Fruit fly (Drosophila melanogaster) whole organism, embryonic: Measurements from ENCODE around the gene Lsd-1.

Source experiments
- Bdp1 ChIP-seq: fragments of 200-800 bp; sonication (Bioruptor generic); optimal IDR thresholded peaks from 3 replicates; lab custom pipeline; 2016; ENCODE audit warnings: missing biosample characterization, missing genetic modification characterization
- CG11456 ChIP-seq: fragments of 200-800 bp; sonication (Bioruptor generic); IDR thresholded peaks from 3 replicates; pipeline ENCODE4 v1.3.6; 2022; ENCODE audit warnings: missing biosample characterization, missing genetic modification characterization
- CG11504 ChIP-seq: fragments of 200-800 bp; sonication (Bioruptor generic); optimal IDR thresholded peaks from 3 replicates; lab custom pipeline; 2019; ENCODE audit warnings: missing biosample characterization, mild to moderate bottlenecking, missing genetic modification characterization, moderate library complexity
- CG11695 ChIP-seq: fragments of 200-800 bp; sonication (Bioruptor generic); IDR thresholded peaks from 3 replicates; pipeline ENCODE4 v1.3.6; 2022; ENCODE audit warnings: missing biosample characterization, missing genetic modification characterization
- CG12071 ChIP-seq: fragments of 200-800 bp; sonication (Bioruptor generic); optimal IDR thresholded peaks from 3 replicates; lab custom pipeline; 2018; ENCODE audit warnings: missing biosample characterization, mild to moderate bottlenecking, missing genetic modification characterization
- CG12299 ChIP-seq: fragments of 200-800 bp; sonication (Bioruptor generic); optimal IDR thresholded peaks from 2 replicates; lab custom pipeline; 2018; ENCODE audit warnings: missing biosample characterization, mild to moderate bottlenecking, missing genetic modification characterization
- CG13296 ChIP-seq: fragments of 200-800 bp; sonication (Bioruptor generic); optimal IDR thresholded peaks from 3 replicates; lab custom pipeline; 2018; ENCODE audit warnings: missing biosample characterization, mild to moderate bottlenecking, missing genetic modification characterization
- CG13424 ChIP-seq: fragments of 200-800 bp; sonication (Bioruptor generic); optimal IDR thresholded peaks from 2 replicates; lab custom pipeline; 2019; ENCODE audit warnings: missing biosample characterization, mild to moderate bottlenecking, missing genetic modification characterization, moderate library complexity
- CG14860 ChIP-seq: fragments of 200-800 bp; sonication (Bioruptor generic); IDR thresholded peaks from 3 replicates; pipeline ENCODE4 v1.3.6; 2022; ENCODE audit warnings: missing biosample characterization, missing genetic modification characterization; ENCODE audit not compliant: partially characterized antibody
- CG15073 ChIP-seq: fragments of 200-800 bp; sonication (Bioruptor generic); optimal IDR thresholded peaks from 2 replicates; lab custom pipeline; 2016; ENCODE audit warnings: missing biosample characterization, missing genetic modification characterization
- CG17802 ChIP-seq: fragments of 200-800 bp; sonication (Bioruptor generic); optimal IDR thresholded peaks from 2 replicates; lab custom pipeline; 2018; ENCODE audit warnings: missing biosample characterization, mild to moderate bottlenecking, missing genetic modification characterization, moderate library complexity
- CG17829 ChIP-seq: fragments of 200-800 bp; optimal IDR thresholded peaks from 2 replicates; lab custom pipeline; 2019; ENCODE audit warnings: missing biosample characterization, mild to moderate bottlenecking, missing genetic modification characterization, moderate library complexity
- CG1792 ChIP-seq: fragments of 200-800 bp; sonication (Bioruptor generic); optimal IDR thresholded peaks from 2 replicates; lab custom pipeline; 2016; ENCODE audit warnings: missing biosample characterization, missing genetic modification characterization
- CG1832 ChIP-seq: fragments of 200-800 bp; sonication (Bioruptor generic); optimal IDR thresholded peaks from 2 replicates; lab custom pipeline; 2017; ENCODE audit warnings: missing biosample characterization, mild to moderate bottlenecking, missing genetic modification characterization, inconsistent platforms
- CG31441 ChIP-seq: fragments of 200-800 bp; sonication (Bioruptor generic); IDR thresholded peaks from 2 replicates; pipeline ENCODE4 v1.3.6; 2022; ENCODE audit warnings: missing biosample characterization, missing genetic modification characterization
- CG42726 ChIP-seq: fragments of 200-800 bp; sonication (Bioruptor generic); IDR thresholded peaks from 2 replicates; pipeline ENCODE4 v1.3.6; 2022; ENCODE audit warnings: missing biosample characterization, missing genetic modification characterization; ENCODE audit not compliant: partially characterized antibody
- CG4360 ChIP-seq: fragments of 200-800 bp; sonication (Bioruptor generic); IDR thresholded peaks from 2 replicates; pipeline ENCODE4 v1.3.6; 2022; ENCODE audit warnings: missing biosample characterization, missing genetic modification characterization
- CG6791 ChIP-seq: fragments of 200-800 bp; sonication (Bioruptor generic); IDR thresholded peaks from 3 replicates; pipeline ENCODE4 v1.3.6; 2022; ENCODE audit warnings: missing biosample characterization, missing genetic modification characterization; ENCODE audit not compliant: partially characterized antibody
- CG7271 ChIP-seq: fragments of 200-800 bp; sonication (Bioruptor generic); optimal IDR thresholded peaks from 2 replicates; lab custom pipeline; 2018; ENCODE audit warnings: missing biosample characterization, mild to moderate bottlenecking, missing genetic modification characterization, moderate library complexity
- CG9797 ChIP-seq: fragments of 200-800 bp; sonication (Bioruptor generic); optimal IDR thresholded peaks from 3 replicates; lab custom pipeline; 2018; ENCODE audit warnings: missing biosample characterization, mild to moderate bottlenecking, missing genetic modification characterization
- CG9932 ChIP-seq: fragments of 200-800 bp; sonication (Bioruptor generic); IDR thresholded peaks from 2 replicates; pipeline ENCODE4 v1.3.6; 2022; ENCODE audit warnings: missing biosample characterization, missing genetic modification characterization
- CoRest ChIP-seq: fragments of 200-800 bp; sonication (Bioruptor generic); optimal IDR thresholded peaks from 3 replicates; lab custom pipeline; 2018; ENCODE audit warnings: missing biosample characterization, mild to moderate bottlenecking, missing genetic modification characterization, moderate library complexity
- Dad ChIP-seq: fragments of 200-800 bp; sonication (Bioruptor generic); optimal IDR thresholded peaks from 3 replicates; lab custom pipeline; 2016; ENCODE audit warnings: missing biosample characterization, missing genetic modification characterization
- Dfd ChIP-seq, 2 experiments: fragments of >200 bp; optimal IDR thresholded peaks; 2 replicates each; lab custom pipeline; 2017; ENCODE audit warnings: missing biosample characterization in 2 of 2, missing genetic modification characterization in 2 of 2
- E2f1 ChIP-seq: fragments of 200-800 bp; sonication (Bioruptor generic); IDR thresholded peaks from 2 replicates; pipeline ENCODE4 v1.3.6; 2022; ENCODE audit warnings: missing biosample characterization, missing genetic modification characterization
- Ets65A ChIP-seq: fragments of 200-800 bp; sonication (Bioruptor generic); peaks from one replicate; lab custom pipeline; 2016; ENCODE audit warnings: missing biosample characterization, missing genetic modification characterization
- Hr3 ChIP-seq: fragments of 200-800 bp; sonication (Bioruptor generic); optimal IDR thresholded peaks from 3 replicates; lab custom pipeline; 2016; ENCODE audit warnings: missing biosample characterization, missing genetic modification characterization
- Mad ChIP-seq: fragments of 200-800 bp; sonication (Bioruptor generic); optimal IDR thresholded peaks from 2 replicates; lab custom pipeline; 2016; ENCODE audit warnings: missing biosample characterization, missing genetic modification characterization
- Pdp1 ChIP-seq, 2 experiments: fragments of 200-800 bp; sonication (Bioruptor generic); optimal IDR thresholded peaks; 3 replicates each; lab custom pipeline; 2016; ENCODE audit warnings: missing biosample characterization in 2 of 2, missing genetic modification characterization in 2 of 2, mild to moderate bottlenecking in 1 of 2, moderate library complexity in 1 of 2
- Stat92E ChIP-seq, 3 experiments: fragments of >200 bp in 2 of 3; fragments of 200-800 bp in 1 of 3; sonication (Bioruptor generic) in 1 of 3; optimal IDR thresholded peaks; 2 replicates each; lab custom pipeline; 2017 to 2019; ENCODE audit warnings: missing biosample characterization in 3 of 3, missing genetic modification characterization in 3 of 3, mild to moderate bottlenecking in 1 of 3, moderate library complexity in 1 of 3
- cg ChIP-seq: fragments of 200-800 bp; sonication (Bioruptor generic); optimal IDR thresholded peaks from 3 replicates; lab custom pipeline; 2019; ENCODE audit warnings: missing biosample characterization, mild to moderate bottlenecking, missing genetic modification characterization, moderate library complexity
- chn ChIP-seq: fragments of 200-800 bp; sonication (Bioruptor generic); optimal IDR thresholded peaks from 2 replicates; lab custom pipeline; 2016; ENCODE audit warnings: missing biosample characterization, missing genetic modification characterization
- crp ChIP-seq, 2 experiments: fragments of 200-800 bp; sonication (Bioruptor generic); optimal IDR thresholded peaks; 2 replicates in 1 of 2; 3 replicates in 1 of 2; lab custom pipeline; 2017; ENCODE audit warnings: missing biosample characterization in 2 of 2, missing genetic modification characterization in 2 of 2, mild to moderate bottlenecking in 1 of 2, moderate library complexity in 1 of 2
- dan ChIP-seq: fragments of 200-800 bp; sonication (Bioruptor generic); IDR thresholded peaks from 2 replicates; pipeline ENCODE4 v1.3.6; 2022; ENCODE audit warnings: missing biosample characterization, missing genetic modification characterization
- dati ChIP-seq: fragments of 200-800 bp; sonication (Bioruptor generic); IDR thresholded peaks from 2 replicates; pipeline ENCODE4 v1.3.6; 2022; ENCODE audit warnings: missing biosample characterization, missing genetic modification characterization
- grau ChIP-seq: fragments of 200-800 bp; optimal IDR thresholded peaks from 3 replicates; lab custom pipeline; 2019; ENCODE audit warnings: missing biosample characterization, mild to moderate bottlenecking, missing genetic modification characterization, moderate library complexity
- grn ChIP-seq: fragments of 200-800 bp; sonication (Bioruptor generic); optimal IDR thresholded peaks from 3 replicates; lab custom pipeline; 2017; ENCODE audit warnings: missing biosample characterization, missing genetic modification characterization
- gsb ChIP-seq: fragments of 200-800 bp; sonication (Bioruptor generic); IDR thresholded peaks from 2 replicates; pipeline ENCODE4 v1.3.6; 2022; ENCODE audit warnings: missing biosample characterization, missing genetic modification characterization
- gt ChIP-seq: fragments of 200-800 bp; sonication (Bioruptor generic); IDR thresholded peaks from 2 replicates; pipeline ENCODE4 v1.3.6; 2022; ENCODE audit warnings: missing biosample characterization, missing genetic modification characterization
- ind ChIP-seq: fragments of 200-800 bp; sonication (Bioruptor generic); optimal IDR thresholded peaks from 3 replicates; lab custom pipeline; 2016; ENCODE audit warnings: missing biosample characterization, missing genetic modification characterization
- insv ChIP-seq, 2 experiments: fragments of 200-800 bp; sonication (Bioruptor generic); optimal IDR thresholded peaks; 3 replicates each; lab custom pipeline; 2016 to 2018; ENCODE audit warnings: missing biosample characterization in 2 of 2, missing genetic modification characterization in 2 of 2
- knrl ChIP-seq: fragments of 200-800 bp; sonication (Bioruptor generic); IDR thresholded peaks from 3 replicates; pipeline ENCODE4 v1.3.6; 2022; ENCODE audit warnings: missing biosample characterization, missing genetic modification characterization; ENCODE audit not compliant: partially characterized antibody
- nerfin-1 ChIP-seq: fragments of 200-800 bp; sonication (Bioruptor generic); optimal IDR thresholded peaks from 3 replicates; lab custom pipeline; 2019; ENCODE audit warnings: missing biosample characterization, mild to moderate bottlenecking, missing genetic modification characterization, moderate library complexity
- otp ChIP-seq: fragments of 200-800 bp; sonication (Bioruptor generic); IDR thresholded peaks from 3 replicates; pipeline ENCODE4, ENCODE4 v1.3.6; 2022; ENCODE audit warnings: missing biosample characterization, missing genetic modification characterization
- pfk ChIP-seq: fragments of 200-800 bp; sonication (Bioruptor generic); optimal IDR thresholded peaks from 2 replicates; lab custom pipeline; 2018; ENCODE audit warnings: missing biosample characterization, mild to moderate bottlenecking, missing genetic modification characterization, moderate library complexity
- ro ChIP-seq: fragments of 200-800 bp; sonication (Bioruptor generic); IDR thresholded peaks from 2 replicates; pipeline ENCODE4 v1.3.6; 2022; ENCODE audit warnings: missing biosample characterization, missing genetic modification characterization
- tin ChIP-seq: fragments of 200-800 bp; sonication (Bioruptor generic); optimal IDR thresholded peaks from 3 replicates; lab custom pipeline; 2016; ENCODE audit warnings: missing biosample characterization, missing genetic modification characterization
- vvl ChIP-seq: fragments of 200-800 bp; sonication (Bioruptor generic); IDR thresholded peaks from 2 replicates; pipeline ENCODE4 v1.3.6; 2022; ENCODE audit warnings: missing biosample characterization, missing genetic modification characterization
- zen ChIP-seq: fragments of 200-800 bp; sonication (Bioruptor generic); optimal IDR thresholded peaks from 3 replicates; lab custom pipeline; 2018; ENCODE audit warnings: missing biosample characterization, mild to moderate bottlenecking, missing genetic modification characterization, moderate library complexity

Gene Lsd-1

dm6 chr3R:23781466-23781935 is 17.8 kb downstream of the Lsd-1 start, which contains the start of the genes Nup98-96 and mbc (continued):
- TF ChIP-seq CG11456 (GFP tag; lab: Robert Waterston, UW) (peak; percentile 88), Dad (GFP tag; lab: Kevin White, UChicago) (peak; percentile 85), pfk (GFP tag; lab: Kevin White, UChicago) (peak; percentile 57), CG13296 (peak; percentile 45), CG9797 (GFP tag; lab: Kevin White, UChicago) (peak; percentile 100), E2f1 (peak; percentile 88), Dfd (GFP tag; optimal IDR thresholded peaks at IDR 0.05; lab: Kevin White, UChicago) (peak in 1 of 2 experiments; percentile 76), gsb (GFP tag; lab: Robert Waterston, UW) (0 out of 2 replicates have a peak, but pooled peaks have one; percentile 28), CG1792 (GFP tag; lab: Kevin White, UChicago) (peak; percentile 88), dati (GFP tag; lab: Robert Waterston, UW) (no peak), CG11695 (GFP tag; lab: Robert Waterston, UW) (peak; percentile 75), otp (GFP tag; lab: Robert Waterston, UW) (peak; percentile 81), Ets65A (GFP tag; lab: Kevin White, UChicago) (peak; percentile 99), Hr3 (GFP tag; lab: Kevin White, UChicago) (peak; percentile 90), CG17829 (tag; lab: Kevin White, UChicago) (peak; percentile 89), cg (peak; percentile 78), CoRest (peak; percentile 93), insv (GFP tag; optimal IDR thresholded peaks at IDR 0.05; lab: Kevin White, UChicago) (peak in 1 of 2 experiments; percentile 62), tin (GFP tag; lab: Kevin White, UChicago) (peak; percentile 87), vvl (peak; percentile 91), Mad (peak; percentile 86), gt (GFP tag; lab: Robert Waterston, UW) (peak; percentile 50), Stat92E (GFP tag; optimal IDR thresholded peaks at IDR 0.05; lab: Kevin White, UChicago) (peak in 1 of 3 experiments; percentile 70), CG1832 (GFP tag; lab: Kevin White, UChicago) (no peak), CG9932 (GFP tag; lab: Robert Waterston, UW) (peak; percentile 91), CG17802 (peak; percentile 87), dan (GFP tag; lab: Robert Waterston, UW) (peak; percentile 54), zen (peak; percentile 84), nerfin-1 (peak; percentile 72), CG11504 (tag; lab: Kevin White, UChicago) (peak; percentile 85), CG12071 (GFP tag; lab: Kevin White, UChicago) (peak; percentile 17), Pdp1 (GFP tag; optimal IDR thresholded peaks at IDR 0.05; lab: Kevin White, UChicago) (peak; percentile 90 to 94), CG4360 (GFP tag; lab: Robert Waterston, UW) (peak; percentile 10; the same call in 1 of the 2 replicates), ro (GFP tag; lab: Robert Waterston, UW) (no peak), grau (tag; lab: Kevin White, UChicago) (peak; percentile 86), CG42726 (GFP tag; lab: Robert Waterston, UW) (peak; percentile 60; the same call in 1 of the 2 replicates), CG31441 (GFP tag; lab: Robert Waterston, UW) (peak; percentile 73), Bdp1 (GFP tag; lab: Kevin White, UChicago) (peak; percentile 79), CG7271 (tag; lab: Kevin White, UChicago) (no peak), crp (GFP tag; optimal IDR thresholded peaks at IDR 0.05; lab: Kevin White, UChicago) (peak in 1 of 2 experiments; percentile 56), CG12299 (peak; percentile 80), CG14860 (GFP tag; lab: Robert Waterston, UW) (no peak), chn (GFP tag; lab: Kevin White, UChicago) (peak; percentile 91), CG6791 (GFP tag; lab: Robert Waterston, UW) (peak; percentile 59; the same call in 2 of the 3 replicates), knrl (GFP tag; lab: Robert Waterston, UW) (peak; percentile 61; the same call in 2 of the 3 replicates), ind (GFP tag; lab: Kevin White, UChicago) (peak; percentile 89), grn (peak; percentile 3), CG15073 (GFP tag; lab: Kevin White, UChicago) (no peak), CG13424 (tag; lab: Kevin White, UChicago) (peak; percentile 88)
